Fruit fly (Drosophila melanogaster) whole organism, embryonic: ENCODE results near the gene rempA.

Experiments used
- ATbp ChIP-seq: fragments of 200-800 bp; sonication (Bioruptor generic); optimal IDR thresholded peaks from 2 replicates; lab custom pipeline; 2017; ENCODE audit warnings: missing biosample characterization, mild to moderate bottlenecking, missing genetic modification characterization, missing genetic modification reagents
- Adf1 ChIP-seq: fragments of 200-800 bp; sonication (Bioruptor generic); IDR thresholded peaks from 2 replicates; pipeline ENCODE4 v1.3.6; 2022; ENCODE audit warnings: missing biosample characterization, missing genetic modification characterization
- Asciz ChIP-seq: fragments of 200-800 bp; sonication (Bioruptor generic); optimal IDR thresholded peaks from 2 replicates; lab custom pipeline; 2017; ENCODE audit warnings: missing biosample characterization, mild to moderate bottlenecking, missing genetic modification characterization, missing genetic modification reagents
- Atf-2 ChIP-seq: fragments of 200-800 bp; sonication (Bioruptor generic); optimal IDR thresholded peaks from 2 replicates; lab custom pipeline; 2016; ENCODE audit warnings: missing biosample characterization, missing genetic modification characterization
- Atf3 ChIP-seq: fragments of 200-800 bp; sonication (Bioruptor generic); optimal IDR thresholded peaks from 3 replicates; lab custom pipeline; 2016; ENCODE audit warnings: missing biosample characterization, missing genetic modification characterization
- Bdp1 ChIP-seq: fragments of 200-800 bp; sonication (Bioruptor generic); optimal IDR thresholded peaks from 3 replicates; lab custom pipeline; 2016; ENCODE audit warnings: missing biosample characterization, missing genetic modification characterization
- BtbVII ChIP-seq: fragments of 200-800 bp; sonication (Bioruptor generic); optimal IDR thresholded peaks from 3 replicates; lab custom pipeline; 2017; ENCODE audit warnings: missing biosample characterization, mild to moderate bottlenecking, missing genetic modification characterization
- CG11560 ChIP-seq: fragments of 200-800 bp; sonication (Bioruptor generic); IDR thresholded peaks from 3 replicates; pipeline ENCODE4 v1.3.6; 2022; ENCODE audit warnings: missing biosample characterization, missing genetic modification characterization
- CG11695 ChIP-seq: fragments of 200-800 bp; sonication (Bioruptor generic); IDR thresholded peaks from 3 replicates; pipeline ENCODE4 v1.3.6; 2022; ENCODE audit warnings: missing biosample characterization, missing genetic modification characterization
- CG13296 ChIP-seq: fragments of 200-800 bp; sonication (Bioruptor generic); optimal IDR thresholded peaks from 3 replicates; lab custom pipeline; 2018; ENCODE audit warnings: missing biosample characterization, mild to moderate bottlenecking, missing genetic modification characterization
- CG13624 ChIP-seq: fragments of 200-800 bp; sonication (Bioruptor generic); optimal IDR thresholded peaks from 2 replicates; lab custom pipeline; 2016; ENCODE audit warnings: missing biosample characterization, missing genetic modification characterization
- CG13775 ChIP-seq: fragments of 200-800 bp; sonication (Bioruptor generic); optimal IDR thresholded peaks from 3 replicates; lab custom pipeline; 2017; ENCODE audit warnings: missing biosample characterization, mild to moderate bottlenecking, missing genetic modification characterization
- CG17186 ChIP-seq: fragments of 200-800 bp; sonication (Bioruptor generic); optimal IDR thresholded peaks from 3 replicates; lab custom pipeline; 2017; ENCODE audit warnings: missing biosample characterization, missing genetic modification reagents, missing genetic modification characterization
- CG1792 ChIP-seq: fragments of 200-800 bp; sonication (Bioruptor generic); optimal IDR thresholded peaks from 2 replicates; lab custom pipeline; 2016; ENCODE audit warnings: missing biosample characterization, missing genetic modification characterization
- CG2678 ChIP-seq: fragments of 200-800 bp; sonication (Bioruptor generic); optimal IDR thresholded peaks from 3 replicates; lab custom pipeline; 2019; ENCODE audit warnings: missing biosample characterization, mild to moderate bottlenecking, missing genetic modification characterization, moderate library complexity
- CG3163 ChIP-seq: fragments of 200-800 bp; sonication (Bioruptor generic); optimal IDR thresholded peaks from 3 replicates; lab custom pipeline; 2016; ENCODE audit warnings: missing biosample characterization, missing genetic modification characterization
- CG3281 ChIP-seq: fragments of 200-800 bp; sonication (Bioruptor generic); optimal IDR thresholded peaks from 3 replicates; lab custom pipeline; 2017; ENCODE audit warnings: missing biosample characterization, mild to moderate bottlenecking, missing genetic modification characterization
- CG33213 ChIP-seq: fragments of 200-800 bp; sonication (Bioruptor generic); optimal IDR thresholded peaks from 3 replicates; lab custom pipeline; 2016; ENCODE audit warnings: missing biosample characterization, missing genetic modification characterization
- CG6254 ChIP-seq: fragments of 200-800 bp; sonication (Bioruptor generic); optimal IDR thresholded peaks from 3 replicates; lab custom pipeline; 2017; ENCODE audit warnings: mild to moderate bottlenecking, missing biosample characterization, missing genetic modification reagents, missing genetic modification characterization
- CG6813 ChIP-seq: fragments of 200-800 bp; sonication (Bioruptor generic); optimal IDR thresholded peaks from 2 replicates; lab custom pipeline; 2017; ENCODE audit warnings: missing biosample characterization, missing genetic modification characterization, mild to moderate bottlenecking, moderate library complexity, missing genetic modification reagents
- CG7271 ChIP-seq: fragments of 200-800 bp; sonication (Bioruptor generic); optimal IDR thresholded peaks from 2 replicates; lab custom pipeline; 2018; ENCODE audit warnings: missing biosample characterization, mild to moderate bottlenecking, missing genetic modification characterization, moderate library complexity
- CG7928 ChIP-seq: fragments of 200-800 bp; sonication (Bioruptor generic); optimal IDR thresholded peaks from 2 replicates; lab custom pipeline; 2017; ENCODE audit warnings: missing biosample characterization, mild to moderate bottlenecking, missing genetic modification characterization
- CG9817 ChIP-seq: fragments of 200-800 bp; sonication (Bioruptor generic); optimal IDR thresholded peaks from 2 replicates; lab custom pipeline; 2018; ENCODE audit warnings: missing biosample characterization, mild to moderate bottlenecking, missing genetic modification characterization, moderate library complexity
- Doc3 ChIP-seq: fragments of 200-800 bp; sonication (Bioruptor generic); IDR thresholded peaks from 3 replicates; pipeline ENCODE4 v1.3.6; 2022; ENCODE audit warnings: missing biosample characterization, missing genetic modification characterization; ENCODE audit not compliant: partially characterized antibody
- Ets65A ChIP-seq: fragments of 200-800 bp; sonication (Bioruptor generic); peaks from one replicate; lab custom pipeline; 2016; ENCODE audit warnings: missing biosample characterization, missing genetic modification characterization
- Gug ChIP-seq: fragments of 200-800 bp; sonication (Bioruptor generic); IDR thresholded peaks from 4 replicates; pipeline ENCODE4 v1.3.6; 2022; ENCODE audit warnings: missing biosample characterization, missing genetic modification characterization
- Hmr ChIP-seq: fragments of 200-800 bp; sonication (Bioruptor generic); optimal IDR thresholded peaks from 3 replicates; lab custom pipeline; 2017; ENCODE audit warnings: mild to moderate bottlenecking, missing biosample characterization, missing genetic modification reagents, missing genetic modification characterization
- Lim3 ChIP-seq: fragments of 200-800 bp; sonication (Bioruptor generic); IDR thresholded peaks from 2 replicates; pipeline ENCODE4 v1.3.6; 2022; ENCODE audit warnings: missing biosample characterization, missing genetic modification characterization
- NC2α ChIP-seq: fragments of 200-800 bp; sonication (Bioruptor generic); optimal IDR thresholded peaks from 2 replicates; lab custom pipeline; 2016; ENCODE audit warnings: missing biosample characterization, missing genetic modification characterization
- PHDP ChIP-seq: fragments of 200-800 bp; sonication (Bioruptor generic); optimal IDR thresholded peaks from 3 replicates; lab custom pipeline; 2018; ENCODE audit warnings: missing biosample characterization, mild to moderate bottlenecking, missing genetic modification characterization, moderate library complexity
- Spps ChIP-seq: fragments of 200-800 bp; sonication (Bioruptor generic); optimal IDR thresholded peaks from 2 replicates; lab custom pipeline; 2018; ENCODE audit warnings: missing biosample characterization, mild to moderate bottlenecking, missing genetic modification characterization
- bcd ChIP-seq: fragments of 200-800 bp; sonication (Bioruptor generic); optimal IDR thresholded peaks from 2 replicates; lab custom pipeline; 2017; ENCODE audit warnings: missing biosample characterization, mild to moderate bottlenecking, missing genetic modification characterization
- cg ChIP-seq: fragments of 200-800 bp; sonication (Bioruptor generic); optimal IDR thresholded peaks from 3 replicates; lab custom pipeline; 2019; ENCODE audit warnings: missing biosample characterization, mild to moderate bottlenecking, missing genetic modification characterization, moderate library complexity
- ci ChIP-seq: fragments of 200-800 bp; sonication (Bioruptor generic); IDR thresholded peaks from 3 replicates; pipeline ENCODE4 v1.3.6; 2022; ENCODE audit warnings: missing biosample characterization, missing genetic modification characterization
- dpn ChIP-seq, 2 experiments: fragments of 200-800 bp; sonication (Bioruptor generic); optimal IDR thresholded peaks; 3 replicates each; lab custom pipeline; 2016; ENCODE audit warnings: missing biosample characterization in 2 of 2, missing genetic modification characterization in 2 of 2
- eyg ChIP-seq: fragments of 200-800 bp; sonication (Bioruptor generic); optimal IDR thresholded peaks from 3 replicates; lab custom pipeline; 2016; ENCODE audit warnings: missing biosample characterization, missing genetic modification characterization
- gcm ChIP-seq: fragments of 200-800 bp; sonication (Bioruptor generic); optimal IDR thresholded peaks from 2 replicates; lab custom pipeline; 2019; ENCODE audit warnings: missing biosample characterization, mild to moderate bottlenecking, missing genetic modification characterization, moderate library complexity
- hkb ChIP-seq, 2 experiments: fragments of 200-800 bp in 1 of 2; fragments of >200 bp in 1 of 2; sonication (Bioruptor generic) in 1 of 2; IDR thresholded peaks in 1 of 2; optimal IDR thresholded peaks in 1 of 2; 2 replicates each; pipeline versions ENCODE4 v1.3.6 to Lab custom; 2017 to 2022; ENCODE audit warnings: missing biosample characterization in 1 of 2, missing genetic modification characterization in 1 of 2
- lola ChIP-seq, 3 experiments: fragments of >200 bp in 2 of 3; fragments of 200-800 bp in 1 of 3; sonication (Bioruptor generic) in 1 of 3; optimal IDR thresholded peaks; 2 replicates each; lab custom pipeline; 2017 to 2019; ENCODE audit warnings: missing biosample characterization in 3 of 3, missing genetic modification characterization in 3 of 3, mild to moderate bottlenecking in 1 of 3, moderate library complexity in 1 of 3
- otp ChIP-seq: fragments of 200-800 bp; sonication (Bioruptor generic); IDR thresholded peaks from 3 replicates; pipeline ENCODE4, ENCODE4 v1.3.6; 2022; ENCODE audit warnings: missing biosample characterization, missing genetic modification characterization
- pan ChIP-seq, 4 experiments: fragments of >200 bp in 3 of 4; fragments of 200-800 bp in 1 of 4; sonication (Bioruptor generic) in 1 of 4; optimal IDR thresholded peaks in 3 of 4; IDR thresholded peaks in 1 of 4; 2 replicates each; pipeline versions ENCODE4 v1.3.6 to Lab custom; 2017 to 2022; ENCODE audit warnings: missing biosample characterization in 2 of 4, missing genetic modification characterization in 2 of 4, mixed read lengths in 1 of 4
- salm ChIP-seq: fragments of 200-800 bp; sonication (Bioruptor generic); optimal IDR thresholded peaks from 2 replicates; lab custom pipeline; 2018; ENCODE audit warnings: missing biosample characterization, mild to moderate bottlenecking, missing genetic modification characterization
- sob ChIP-seq: fragments of 200-800 bp; sonication (Bioruptor generic); IDR thresholded peaks from 2 replicates; pipeline ENCODE4 v1.3.6; 2022; ENCODE audit warnings: missing biosample characterization, missing genetic modification characterization
- tap ChIP-seq: fragments of 200-800 bp; optimal IDR thresholded peaks from 3 replicates; lab custom pipeline; 2019; ENCODE audit warnings: missing biosample characterization, mild to moderate bottlenecking, missing genetic modification characterization, moderate library complexity
- tgo ChIP-seq: fragments of 200-800 bp; sonication (Bioruptor generic); IDR thresholded peaks from 3 replicates; pipeline ENCODE4 v1.3.6; 2022; ENCODE audit warnings: missing biosample characterization, missing genetic modification characterization
- tio ChIP-seq: fragments of 200-800 bp; sonication (Bioruptor generic); optimal IDR thresholded peaks from 2 replicates; lab custom pipeline; 2017; ENCODE audit warnings: missing biosample characterization, missing genetic modification characterization, inconsistent platforms
- ttk ChIP-seq: fragments of 200-800 bp; sonication (Bioruptor generic); IDR thresholded peaks from 2 replicates; pipeline ENCODE4 v2.1.2; 2022; ENCODE audit warnings: missing biosample characterization, missing genetic modification characterization
- wor ChIP-seq: fragments of 200-800 bp; sonication (Bioruptor generic); IDR thresholded peaks from 2 replicates; pipeline ENCODE4 v1.3.6; 2022; ENCODE audit warnings: missing biosample characterization, missing genetic modification characterization
- z ChIP-seq: fragments of 200-800 bp; sonication (Bioruptor generic); IDR thresholded peaks from 3 replicates; pipeline ENCODE4 v1.3.6; 2022; ENCODE audit warnings: missing biosample characterization, missing genetic modification characterization

The rempA gene

DNA sequence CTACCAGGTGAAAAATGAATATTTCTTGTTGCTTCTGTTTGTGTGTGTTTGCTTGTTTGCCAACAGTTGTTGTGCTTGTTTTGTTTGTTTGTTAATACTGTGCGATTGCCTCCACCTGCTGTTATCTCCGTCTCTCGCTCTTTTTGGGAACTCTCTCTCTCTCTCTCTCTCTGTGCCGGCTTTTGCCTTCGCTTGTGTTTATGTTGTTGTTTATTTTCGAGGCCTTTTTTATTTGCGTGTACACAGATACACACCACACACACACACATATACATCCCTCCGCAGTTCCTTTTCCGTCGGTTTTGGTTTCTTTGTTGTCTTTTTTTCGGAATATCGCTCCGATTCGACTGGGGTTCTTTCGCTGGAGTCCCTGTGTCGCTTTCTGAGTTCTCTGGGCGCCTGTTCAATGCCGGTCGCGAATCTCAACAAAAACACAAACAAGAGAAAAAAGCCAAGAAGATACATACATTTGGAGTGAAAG is 49.5 kb downstream of the rempA start (continued):
- TF ChIP-seq CG6813 (GFP tag; lab: Kevin White, UChicago), result peak; percentile 91
- peak; percentile 23 for TF ChIP-seq CG13775 (GFP tag; lab: Kevin White, UChicago)
- TF ChIP-seq hkb (optimal IDR thresholded peaks at IDR 0.05; lab: Kevin White, UChicago), result no peak
- peak; percentile 57 for TF ChIP-seq hkb (GFP tag; IDR thresholded peaks at IDR 0.05; lab: Robert Waterston, UW)
- peak; percentile 85 for TF ChIP-seq cg (GFP tag; lab: Kevin White, UChicago)
- no peak for TF ChIP-seq Lim3 (GFP tag; lab: Robert Waterston, UW)
- peak; percentile 81 for TF ChIP-seq Asciz
- peak; percentile 21; the same call in 1 of the 2 replicates for TF ChIP-seq Adf1 (GFP tag; lab: Robert Waterston, UW)
- TF ChIP-seq Bdp1 (GFP tag; lab: Kevin White, UChicago), result peak; percentile 23
- no peak for TF ChIP-seq Gug (GFP tag; lab: Robert Waterston, UW)
- TF ChIP-seq ttk (GFP tag; lab: Robert Waterston, UW), result no peak
- peak; percentile 74 for TF ChIP-seq CG6254 (GFP tag; lab: Kevin White, UChicago)
- peak; percentile 66 for TF ChIP-seq CG3163 (GFP tag; lab: Kevin White, UChicago)
- peak; percentile 73 for TF ChIP-seq CG7271
- peak; percentile 40 for TF ChIP-seq CG13296 (GFP tag; lab: Kevin White, UChicago)
- 0 out of 3 replicates have a peak, but pooled peaks have one; percentile 17 for TF ChIP-seq Doc3 (GFP tag; lab: Robert Waterston, UW)
- peak; percentile 74 for TF ChIP-seq BtbVII (GFP tag; lab: Kevin White, UChicago)
- peak; percentile 17 for TF ChIP-seq tap (tag; lab: Kevin White, UChicago)
- TF ChIP-seq Atf-2 (GFP tag; lab: Kevin White, UChicago), result peak; percentile 63
- peak; percentile 53; the same call in 2 of the 3 replicates for TF ChIP-seq CG11695
- peak; percentile 67 for TF ChIP-seq bcd (GFP tag; lab: Kevin White, UChicago)
- peak; percentile 72; the same call in 1 of the 3 replicates for TF ChIP-seq ci (GFP tag; lab: Robert Waterston, UW)
- peak; percentile 69 for TF ChIP-seq Atf3 (GFP tag; lab: Kevin White, UChicago)
- peak; percentile 77 for TF ChIP-seq salm (tag; lab: Kevin White, UChicago)
- TF ChIP-seq CG3281 (GFP tag; lab: Kevin White, UChicago), result peak; percentile 43
- TF ChIP-seq CG33213 (GFP tag; lab: Kevin White, UChicago), result peak; percentile 47
- TF ChIP-seq CG13624 (GFP tag; lab: Kevin White, UChicago), result peak; percentile 27
- no peak for TF ChIP-seq pan (optimal IDR thresholded peaks at IDR 0.05; lab: Kevin White, UChicago)
- TF ChIP-seq pan (GFP tag; optimal IDR thresholded peaks at IDR 0.05 in 1 of 2, IDR thresholded peaks at IDR 0.05 in 1 of 2), result no peak
- TF ChIP-seq gcm, result peak; percentile 80
- TF ChIP-seq CG1792 (GFP tag; lab: Kevin White, UChicago), result peak; percentile 26
- TF ChIP-seq PHDP (tag; lab: Kevin White, UChicago), result peak; percentile 66
- TF ChIP-seq Ets65A (GFP tag; lab: Kevin White, UChicago), result no peak
- TF ChIP-seq Hmr (GFP tag; lab: Kevin White, UChicago), result peak; percentile 68
- no peak for TF ChIP-seq CG7928 (GFP tag; lab: Kevin White, UChicago)
- TF ChIP-seq eyg (GFP tag; lab: Kevin White, UChicago), result peak; percentile 50
- no peak for TF ChIP-seq wor
- TF ChIP-seq otp (GFP tag; lab: Robert Waterston, UW), result peak; percentile 47; the same call in 1 of the 3 replicates
- peak; percentile 75 for TF ChIP-seq NC2α (GFP tag; lab: Kevin White, UChicago)
- no peak for TF ChIP-seq CG11560 (tag; lab: Robert Waterston, UW)
- TF ChIP-seq CG17186, result peak; percentile 55
- TF ChIP-seq lola (GFP tag; optimal IDR thresholded peaks at IDR 0.05; lab: Kevin White, UChicago), result peak in 1 of 3 experiments; percentile 75
- peak; percentile 40 for TF ChIP-seq tio (GFP tag; lab: Kevin White, UChicago)
- TF ChIP-seq ATbp, result peak; percentile 91
- peak; percentile 11 for TF ChIP-seq CG9817 (tag; lab: Kevin White, UChicago)
- TF ChIP-seq CG2678 (tag; lab: Kevin White, UChicago), result peak; percentile 66
- TF ChIP-seq z, result peak; percentile 68; the same call in 2 of the 3 replicates
- peak; percentile 14 to 66 for TF ChIP-seq dpn (GFP tag; optimal IDR thresholded peaks at IDR 0.05; lab: Kevin White, UChicago)
- no peak; the same call in 2 of the 3 replicates for TF ChIP-seq tgo (GFP tag; lab: Robert Waterston, UW)
- peak; percentile 71 for TF ChIP-seq Spps (tag; lab: Kevin White, UChicago)
- TF ChIP-seq sob (GFP tag; lab: Robert Waterston, UW), result peak; percentile 50
